Worm (Caenorhabditis elegans) whole organism, L4/young adult: ENCODE results near the gene amx-3.

Source experiments
- W03F9.2 ChIP-seq: fragments of 150-350 bp; optimal IDR thresholded peaks from 2 replicates; lab custom pipeline; 2014; ENCODE audit warnings: missing biosample characterization, missing genetic modification characterization
- dao-5 ChIP-seq: sonication (generic microtip); optimal IDR thresholded peaks from 2 replicates; lab custom pipeline; 2016; ENCODE audit warnings: missing genotype, missing genetic modification characterization, moderate library complexity, missing compliant biosample characterization
- him-1 ChIP-seq: sonication (generic microtip); optimal IDR thresholded peaks from 2 replicates; lab custom pipeline; 2016; ENCODE audit warnings: missing genotype, missing genetic modification reagents, missing genetic modification characterization, missing compliant biosample characterization

DNA sequence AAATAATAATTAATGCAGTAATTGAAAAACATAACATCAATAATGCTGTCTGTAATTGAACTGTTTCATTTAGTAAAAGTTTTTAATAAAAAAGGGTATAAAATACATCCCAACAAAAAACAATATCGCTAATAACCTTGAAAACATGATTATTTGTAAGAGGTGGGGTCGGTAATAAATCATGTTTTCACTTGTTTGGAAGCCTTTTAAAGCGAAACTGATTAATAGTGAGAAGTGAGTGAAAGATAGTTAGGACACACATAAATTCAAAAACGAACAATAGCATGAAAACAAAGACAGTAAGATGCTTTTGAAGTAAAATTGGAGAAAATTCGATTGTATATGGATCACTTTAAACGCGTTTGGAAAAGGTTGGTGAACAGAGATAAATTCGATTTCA is 42.4 kb downstream of the amx-3 start, which contains the start of gene try-4:
- no peak for TF ChIP-seq him-1 (tag; lab: Kevin White, UChicago)
- TF ChIP-seq dao-5 (tag; lab: Kevin White, UChicago), result no peak
- no peak for TF ChIP-seq W03F9.2 (tag; lab: Kevin White, UChicago)
